Worm (Caenorhabditis elegans) whole organism, young adult: ENCODE results near the gene F13E9.12.

Experiments used
- B0261.1 ChIP-seq: sonication (generic microtip); optimal IDR thresholded peaks from 2 replicates; lab custom pipeline; 2016; ENCODE audit warnings: mild to moderate bottlenecking, missing genetic modification characterization, moderate library complexity, missing compliant biosample characterization
- B0336.3 ChIP-seq: fragments of 200-800 bp; sonication (Bioruptor generic); IDR thresholded peaks from 2 replicates; pipeline ENCODE4 v1.3.6; 2022; ENCODE audit warnings: missing genetic modification characterization, missing compliant biosample characterization
- D2030.7 ChIP-seq: fragments of 200-800 bp; sonication (Bioruptor generic); IDR thresholded peaks from 2 replicates; pipeline ENCODE4 v1.3.6; 2022; ENCODE audit warnings: missing genetic modification reagents, missing genetic modification characterization, missing compliant biosample characterization
- F22D6.2 ChIP-seq: sonication (generic microtip); optimal IDR thresholded peaks from 2 replicates; lab custom pipeline; 2016; ENCODE audit warnings: mild to moderate bottlenecking, missing genetic modification characterization, missing compliant biosample characterization
- F39B2.1 ChIP-seq: fragments of 200-800 bp; sonication (Bioruptor generic); IDR thresholded peaks from 2 replicates; pipeline ENCODE4 v1.3.6; 2022; ENCODE audit warnings: missing genetic modification reagents, missing genetic modification characterization, missing compliant biosample characterization
- F49E8.2 ChIP-seq: sonication (generic microtip); optimal IDR thresholded peaks from 3 replicates; lab custom pipeline; 2017; ENCODE audit warnings: missing genetic modification characterization, mild to moderate bottlenecking, missing compliant biosample characterization, antibody characterized with exemption, moderate library complexity; ENCODE audit not compliant: insufficient read depth
- K12H6.12 ChIP-seq: fragments of 200-800 bp; sonication (Bioruptor generic); optimal IDR thresholded peaks from 2 replicates; lab custom pipeline; 2018; ENCODE audit warnings: mild to moderate bottlenecking, missing genetic modification characterization, missing compliant biosample characterization
- Y53G8AR.9 ChIP-seq: fragments of 200-800 bp; sonication (Bioruptor generic); conservative IDR thresholded peaks from 2 replicates; pipeline ENCODE4 v1.3.6; 2022; ENCODE audit warnings: missing genetic modification reagents, missing genetic modification characterization, missing compliant biosample characterization
- Y67H2A.10 ChIP-seq: fragments of 200-800 bp; sonication (Bioruptor generic); conservative IDR thresholded peaks from 2 replicates; pipeline ENCODE4 v1.3.6; 2022; ENCODE audit warnings: missing genetic modification reagents, missing genetic modification characterization, missing compliant biosample characterization
- Y95B8A.8 ChIP-seq: fragments of 200-800 bp; sonication (Bioruptor generic); IDR thresholded peaks from 2 replicates; pipeline ENCODE4 v1.3.6; 2022; ENCODE audit warnings: missing genetic modification reagents, missing genetic modification characterization, missing compliant biosample characterization
- ZK185.1 ChIP-seq: sonication (generic microtip); optimal IDR thresholded peaks from 2 replicates; lab custom pipeline; 2016; ENCODE audit warnings: mild to moderate bottlenecking, missing genetic modification characterization, missing compliant biosample characterization; ENCODE audit not compliant: poor library complexity, severe bottlenecking
- akir-1 ChIP-seq: fragments of 200-800 bp; sonication (Bioruptor generic); optimal IDR thresholded peaks from 2 replicates; lab custom pipeline; 2018; ENCODE audit warnings: mild to moderate bottlenecking, missing genetic modification characterization, moderate library complexity, missing compliant biosample characterization
- aptf-2 ChIP-seq: fragments of 200-800 bp; sonication (Bioruptor generic); conservative IDR thresholded peaks from 2 replicates; pipeline ENCODE4 v1.3.6; 2022; ENCODE audit warnings: missing genetic modification reagents, missing genetic modification characterization, missing compliant biosample characterization
- atf-7 ChIP-seq: sonication (generic microtip); optimal IDR thresholded peaks from 2 replicates; lab custom pipeline; 2017; ENCODE audit warnings: mild to moderate bottlenecking, missing genetic modification characterization, missing compliant biosample characterization
- athp-1 ChIP-seq: sonication (generic microtip); optimal IDR thresholded peaks from 2 replicates; lab custom pipeline; 2017; ENCODE audit warnings: mild to moderate bottlenecking, missing genetic modification characterization, missing compliant biosample characterization
- attf-5 ChIP-seq: fragments of 200-800 bp; sonication (Bioruptor generic); optimal IDR thresholded peaks from 2 replicates; lab custom pipeline; 2018; ENCODE audit warnings: mild to moderate bottlenecking, missing genetic modification characterization, missing compliant biosample characterization
- bed-2 ChIP-seq: fragments of 200-800 bp; sonication (Bioruptor generic); IDR thresholded peaks from 2 replicates; pipeline ENCODE4 v1.3.6; 2022; ENCODE audit warnings: missing genetic modification reagents, missing genetic modification characterization, missing compliant biosample characterization
- dox-1 ChIP-seq: fragments of 200-800 bp; sonication (Bioruptor generic); IDR thresholded peaks from 2 replicates; pipeline ENCODE4 v1.3.6; 2022; ENCODE audit warnings: missing genetic modification reagents, missing genetic modification characterization, missing compliant biosample characterization
- dpff-1 ChIP-seq: sonication (generic microtip); optimal IDR thresholded peaks from 2 replicates; lab custom pipeline; 2017; ENCODE audit warnings: mild to moderate bottlenecking, missing genetic modification characterization, missing compliant biosample characterization
- egrh-3 ChIP-seq: fragments of 200-800 bp; sonication (Bioruptor generic); IDR thresholded peaks from 2 replicates; pipeline ENCODE4 v1.3.6; 2022; ENCODE audit warnings: missing genetic modification reagents, missing genetic modification characterization, missing compliant biosample characterization
- ets-4 ChIP-seq: fragments of 200-800 bp; sonication (Bioruptor generic); optimal IDR thresholded peaks from 2 replicates; lab custom pipeline; 2018; ENCODE audit warnings: mild to moderate bottlenecking, missing genetic modification characterization, missing compliant biosample characterization
- gei-17 ChIP-seq: fragments of 200-800 bp; sonication (Bioruptor generic); optimal IDR thresholded peaks from 2 replicates; lab custom pipeline; 2018; ENCODE audit warnings: mild to moderate bottlenecking, missing genetic modification characterization, missing compliant biosample characterization
- him-1 ChIP-seq: sonication (generic microtip); optimal IDR thresholded peaks from 2 replicates; lab custom pipeline; 2016; ENCODE audit warnings: missing genotype, missing genetic modification reagents, missing genetic modification characterization, missing compliant biosample characterization
- hmg-1.2 ChIP-seq: fragments of 200-800 bp; sonication (Bioruptor generic); IDR thresholded peaks from 2 replicates; pipeline ENCODE4 v1.3.6; 2022; ENCODE audit warnings: missing genetic modification reagents, missing genetic modification characterization, missing compliant biosample characterization
- let-607 ChIP-seq, 2 experiments: fragments of 200-800 bp in 1 of 2; sonication (Bioruptor generic) in 1 of 2; sonication (generic microtip) in 1 of 2; optimal IDR thresholded peaks; 2 replicates each; lab custom pipeline; 2016 to 2018; ENCODE audit warnings: mild to moderate bottlenecking in 2 of 2, missing compliant biosample characterization in 2 of 2, missing genetic modification characterization in 2 of 2, moderate library complexity in 2 of 2, missing genotype in 1 of 2
- lin-35 ChIP-seq, 3 experiments: fragments of 150-350 bp in 2 of 3; sonication (generic microtip) in 1 of 3; optimal IDR thresholded peaks; 2 replicates each; lab custom pipeline; 2014 to 2018; ENCODE audit warnings: missing biosample characterization in 3 of 3, missing genetic modification characterization in 3 of 3, missing genetic modification reagents in 3 of 3
- madf-10 ChIP-seq: sonication (generic microtip); optimal IDR thresholded peaks from 2 replicates; lab custom pipeline; 2016; ENCODE audit warnings: mild to moderate bottlenecking, missing genetic modification characterization, missing compliant biosample characterization
- madf-6 ChIP-seq: fragments of 200-800 bp; sonication (Bioruptor generic); IDR thresholded peaks from 2 replicates; pipeline ENCODE4 v1.3.6; 2022; ENCODE audit warnings: missing genetic modification reagents, missing genetic modification characterization, missing compliant biosample characterization
- madf-8 ChIP-seq: fragments of 200-800 bp; sonication (Bioruptor generic); conservative IDR thresholded peaks from 2 replicates; pipeline ENCODE4 v1.3.6; 2022; ENCODE audit warnings: missing genetic modification reagents, missing genetic modification characterization, missing compliant biosample characterization
- nfyb-1 ChIP-seq: fragments of 200-800 bp; sonication (Bioruptor generic); IDR thresholded peaks from 2 replicates; pipeline ENCODE4 v1.3.6; 2022; ENCODE audit warnings: missing genetic modification reagents, missing genetic modification characterization, missing compliant biosample characterization
- nhr-80 ChIP-seq: sonication (generic microtip); optimal IDR thresholded peaks from 2 replicates; lab custom pipeline; 2016; ENCODE audit warnings: missing genetic modification characterization, missing compliant biosample characterization
- pbrm-1 ChIP-seq: fragments of 200-800 bp; sonication (Bioruptor generic); IDR thresholded peaks from 2 replicates; pipeline ENCODE4 v1.3.6; 2022; ENCODE audit warnings: missing genetic modification reagents, missing genetic modification characterization, missing compliant biosample characterization
- snpc-1.3 ChIP-seq: sonication (generic microtip); optimal IDR thresholded peaks from 2 replicates; lab custom pipeline; 2017; ENCODE audit warnings: missing genetic modification characterization, mild to moderate bottlenecking, missing compliant biosample characterization, antibody characterized with exemption, moderate library complexity, missing genotype, missing genetic modification reagents; ENCODE audit not compliant: insufficient read depth
- tlf-1 ChIP-seq: fragments of 200-800 bp; sonication (Bioruptor generic); optimal IDR thresholded peaks from 2 replicates; lab custom pipeline; 2018; ENCODE audit warnings: mild to moderate bottlenecking, missing genetic modification characterization, missing compliant biosample characterization
- unc-130 ChIP-seq: sonication (generic microtip); optimal IDR thresholded peaks from 2 replicates; lab custom pipeline; 2016; ENCODE audit warnings: missing genetic modification reagents, missing genetic modification characterization, missing compliant biosample characterization
- unc-62 ChIP-seq: fragments of 150-350 bp; optimal IDR thresholded peaks from 2 replicates; lab custom pipeline; 2014; ENCODE audit warnings: missing biosample characterization, missing genetic modification reagents, missing genetic modification characterization
- xnd-1 ChIP-seq: sonication (generic microtip); optimal IDR thresholded peaks from 2 replicates; lab custom pipeline; 2016; ENCODE audit warnings: missing genotype, missing genetic modification reagents, missing genetic modification characterization, missing compliant biosample characterization
- zfh-2 ChIP-seq: fragments of 200-800 bp; sonication (Bioruptor generic); conservative IDR thresholded peaks from 2 replicates; pipeline ENCODE4 v1.3.6; 2022; ENCODE audit warnings: missing genetic modification reagents, missing genetic modification characterization, missing compliant biosample characterization
- zim-3 ChIP-seq: sonication (generic microtip); optimal IDR thresholded peaks from 2 replicates; lab custom pipeline; 2017; ENCODE audit warnings: mild to moderate bottlenecking, missing genetic modification characterization, moderate library complexity, missing compliant biosample characterization
- ztf-22 ChIP-seq: fragments of 200-800 bp; sonication (Bioruptor generic); optimal IDR thresholded peaks from 2 replicates; lab custom pipeline; 2018; ENCODE audit warnings: mild to moderate bottlenecking, missing genetic modification characterization, moderate library complexity, missing compliant biosample characterization
- ztf-28 ChIP-seq: fragments of 200-800 bp; sonication (Bioruptor generic); IDR thresholded peaks from 2 replicates; pipeline ENCODE4 v1.3.6; 2022; ENCODE audit warnings: missing genetic modification reagents, missing genetic modification characterization, missing compliant biosample characterization

Gene F13E9.12

ce11 chrIV:10855946-10856345, 18.5 kb downstream of the F13E9.12 start:
- TF ChIP-seq nfyb-1 (GFP tag; lab: Robert Waterston, UW) (peak; percentile 54; the same call in 1 of the 2 replicates), xnd-1 (no peak)

- TF ChIP-seq unc-62 (GFP tag; lab: Kevin White, UChicago) (no peak), Y67H2A.10 (no peak), D2030.7 (GFP tag; lab: Robert Waterston, UW) (no peak), Y53G8AR.9 (GFP tag; lab: Robert Waterston, UW) (no peak), K12H6.12 (no peak), snpc-1.3 (tag; lab: Kevin White, UChicago) (no peak), B0336.3 (GFP tag; lab: Robert Waterston, UW) (no peak), unc-130 (no peak), athp-1 (tag; lab: Kevin White, UChicago) (no peak), ets-4 (GFP tag; lab: Kevin White, UChicago) (no peak), madf-6 (GFP tag; lab: Robert Waterston, UW) (no peak), atf-7 (tag; lab: Kevin White, UChicago) (no peak)
- TF ChIP-seq, all 124 proteins: peak for 0
These were observed 19.4 kb downstream of the F13E9.12 start, which contains the start of gene T11G6.3 for ce11 chrIV:10855049-10855448. Gene T11G6.3 (minus strand): TSS chrIV:10855237.

- TF ChIP-seq atf-7 (tag; lab: Kevin White, UChicago): no peak
- no peak for TF ChIP-seq attf-5
- no peak for TF ChIP-seq D2030.7 (GFP tag; lab: Robert Waterston, UW)
- TF ChIP-seq Y95B8A.8 (GFP tag; lab: Robert Waterston, UW): no peak
- TF ChIP-seq F49E8.2 (tag; lab: Kevin White, UChicago): no peak
- no peak for TF ChIP-seq let-607 (tag; optimal IDR thresholded peaks at IDR 0.05; lab: Kevin White, UChicago)
- no peak for TF ChIP-seq Y67H2A.10
- TF ChIP-seq gei-17 (GFP tag; lab: Kevin White, UChicago): no peak
- no peak for TF ChIP-seq lin-35 (GFP tag; optimal IDR thresholded peaks at IDR 0.05; lab: Kevin White, UChicago)
- no peak for TF ChIP-seq nhr-80 (tag; lab: Kevin White, UChicago)
- TF ChIP-seq ztf-22: no peak
- no peak for TF ChIP-seq B0261.1 (tag; lab: Kevin White, UChicago)
- TF ChIP-seq pbrm-1: no peak
- TF ChIP-seq zim-3 (tag; lab: Kevin White, UChicago): no peak
- no peak for TF ChIP-seq athp-1 (tag; lab: Kevin White, UChicago)
- no peak for TF ChIP-seq madf-8 (GFP tag; lab: Robert Waterston, UW)
- TF ChIP-seq dpff-1 (tag; lab: Kevin White, UChicago): no peak
These were observed 20.4 kb downstream of the F13E9.12 start for ce11 chrIV:10854042-10854441.

ce11 chrIV:10852403-10852802, 22.0 kb downstream of the F13E9.12 start:
- TF ChIP-seq bed-2 (GFP tag; lab: Robert Waterston, UW) (no peak), hmg-1.2 (peak; percentile 25; the same call in 1 of the 2 replicates)

- TF ChIP-seq lin-35 (GFP tag; optimal IDR thresholded peaks at IDR 0.05; lab: Kevin White, UChicago) (no peak), akir-1 (no peak), tlf-1 (GFP tag; lab: Kevin White, UChicago) (no peak), ztf-28 (no peak), madf-10 (tag; lab: Kevin White, UChicago) (no peak), dox-1 (GFP tag; lab: Robert Waterston, UW) (no peak), aptf-2 (GFP tag; lab: Robert Waterston, UW) (no peak), zfh-2 (GFP tag; lab: Robert Waterston, UW) (no peak), ZK185.1 (tag; lab: Kevin White, UChicago) (no peak), F39B2.1 (GFP tag; lab: Robert Waterston, UW) (no peak), Y67H2A.10 (no peak), F22D6.2 (tag; lab: Kevin White, UChicago) (no peak), egrh-3 (GFP tag; lab: Robert Waterston, UW) (no peak), him-1 (no peak)
- TF ChIP-seq, all 124 proteins: peak for 0
These were observed 22.6 kb downstream of the F13E9.12 start, which contains the start of gene T11G6.4 for ce11 chrIV:10851833-10852232. Gene T11G6.4 (minus strand): TSS chrIV:10851933.
